Fruit fly (Drosophila melanogaster) whole organism, embryonic: ENCODE results near the gene GCS2beta.

Source experiments
- Ada2b ChIP-seq: fragments of 200-800 bp; sonication (Bioruptor generic); IDR thresholded peaks from 2 replicates; pipeline ENCODE4 v1.3.6; 2022; ENCODE audit warnings: missing biosample characterization, missing genetic modification characterization
- Adf1 ChIP-seq: fragments of 200-800 bp; sonication (Bioruptor generic); IDR thresholded peaks from 2 replicates; pipeline ENCODE4 v1.3.6; 2022; ENCODE audit warnings: missing biosample characterization, missing genetic modification characterization
- Aef1 ChIP-seq: fragments of 200-800 bp; sonication (Bioruptor generic); IDR thresholded peaks from 3 replicates; pipeline ENCODE4 v1.3.6; 2022; ENCODE audit warnings: missing biosample characterization, missing genetic modification characterization
- Bgb ChIP-seq: fragments of 200-800 bp; sonication (Bioruptor generic); IDR thresholded peaks from 2 replicates; pipeline ENCODE4 v1.3.6; 2022; ENCODE audit warnings: missing biosample characterization, missing genetic modification characterization; ENCODE audit not compliant: partially characterized antibody
- CG11085 ChIP-seq: fragments of 200-800 bp; sonication (Bioruptor generic); IDR thresholded peaks from 2 replicates; pipeline ENCODE4 v1.3.6; 2022; ENCODE audit warnings: missing biosample characterization, missing genetic modification characterization
- CG1233 ChIP-seq: fragments of 200-800 bp; sonication (Bioruptor generic); optimal IDR thresholded peaks from 4 replicates; lab custom pipeline; 2018; ENCODE audit warnings: missing biosample characterization, mild to moderate bottlenecking, missing genetic modification characterization
- CG12744 ChIP-seq: fragments of 200-800 bp; sonication (Bioruptor generic); optimal IDR thresholded peaks from 2 replicates; lab custom pipeline; 2016; ENCODE audit warnings: missing biosample characterization, missing genetic modification characterization
- CG13123 ChIP-seq: fragments of 200-800 bp; sonication (Bioruptor generic); optimal IDR thresholded peaks from 2 replicates; lab custom pipeline; 2016; ENCODE audit warnings: missing biosample characterization, missing genetic modification characterization
- CG15269 ChIP-seq: fragments of 200-800 bp; sonication (Bioruptor generic); optimal IDR thresholded peaks from 2 replicates; lab custom pipeline; 2018; ENCODE audit warnings: missing biosample characterization, mild to moderate bottlenecking, missing genetic modification characterization, moderate library complexity
- CG1602 ChIP-seq: fragments of 200-800 bp; sonication (Bioruptor generic); optimal IDR thresholded peaks from 3 replicates; lab custom pipeline; 2016; ENCODE audit warnings: missing biosample characterization, missing genetic modification characterization
- CG3847 ChIP-seq: fragments of 200-800 bp; sonication (Bioruptor generic); IDR thresholded peaks from 2 replicates; pipeline ENCODE4 v1.3.6; 2022; ENCODE audit warnings: missing biosample characterization, missing genetic modification characterization
- CG4282 ChIP-seq: fragments of 200-800 bp; sonication (Bioruptor generic); optimal IDR thresholded peaks from 2 replicates; lab custom pipeline; 2016; ENCODE audit warnings: missing biosample characterization, missing genetic modification characterization
- CG4617 ChIP-seq: fragments of 200-800 bp; sonication (Bioruptor generic); optimal IDR thresholded peaks from 3 replicates; lab custom pipeline; 2016; ENCODE audit warnings: missing biosample characterization, missing genetic modification characterization, borderline replicate concordance
- CG6854 ChIP-seq: fragments of 200-800 bp; sonication (Bioruptor generic); optimal IDR thresholded peaks from 3 replicates; lab custom pipeline; 2017; ENCODE audit warnings: missing biosample characterization, mild to moderate bottlenecking, missing genetic modification characterization
- D ChIP-seq, 2 experiments: fragments of 200-800 bp in 1 of 2; fragments of >200 bp in 1 of 2; sonication (Bioruptor generic) in 1 of 2; optimal IDR thresholded peaks; 2 replicates in 1 of 2; 3 replicates in 1 of 2; lab custom pipeline; 2017; ENCODE audit warnings: mild to moderate bottlenecking in 1 of 2, missing biosample characterization in 1 of 2, missing genetic modification characterization in 1 of 2, missing genetic modification reagents in 1 of 2
- Dek ChIP-seq: fragments of 200-800 bp; sonication (Bioruptor generic); optimal IDR thresholded peaks from 3 replicates; lab custom pipeline; 2019; ENCODE audit warnings: missing biosample characterization, mild to moderate bottlenecking, missing genetic modification characterization, moderate library complexity
- Dfd ChIP-seq, 2 experiments: fragments of >200 bp; optimal IDR thresholded peaks; 2 replicates each; lab custom pipeline; 2017; ENCODE audit warnings: missing biosample characterization in 2 of 2, missing genetic modification characterization in 2 of 2
- Doc3 ChIP-seq: fragments of 200-800 bp; sonication (Bioruptor generic); IDR thresholded peaks from 3 replicates; pipeline ENCODE4 v1.3.6; 2022; ENCODE audit warnings: missing biosample characterization, missing genetic modification characterization; ENCODE audit not compliant: partially characterized antibody
- Dp ChIP-seq: fragments of 200-800 bp; sonication (Bioruptor generic); optimal IDR thresholded peaks from 2 replicates; lab custom pipeline; 2018; ENCODE audit warnings: missing biosample characterization, mild to moderate bottlenecking, missing genetic modification characterization, moderate library complexity
- E2f2 ChIP-seq: fragments of 200-800 bp; sonication (Bioruptor generic); IDR thresholded peaks from 2 replicates; pipeline ENCODE4 v1.3.6; 2022; ENCODE audit warnings: missing biosample characterization, missing genetic modification characterization
- Fer1 ChIP-seq: fragments of 200-800 bp; sonication (Bioruptor generic); optimal IDR thresholded peaks from 2 replicates; lab custom pipeline; 2017; ENCODE audit warnings: missing biosample characterization, mild to moderate bottlenecking, missing genetic modification characterization
- Gug ChIP-seq: fragments of 200-800 bp; sonication (Bioruptor generic); IDR thresholded peaks from 4 replicates; pipeline ENCODE4 v1.3.6; 2022; ENCODE audit warnings: missing biosample characterization, missing genetic modification characterization
- H15 ChIP-seq: fragments of 200-800 bp; sonication (Bioruptor generic); IDR thresholded peaks from 3 replicates; pipeline ENCODE4 v1.3.6; 2022; ENCODE audit warnings: missing biosample characterization, missing genetic modification characterization
- Hand ChIP-seq: fragments of 200-800 bp; sonication (Bioruptor generic); optimal IDR thresholded peaks from 2 replicates; lab custom pipeline; 2017; ENCODE audit warnings: mild to moderate bottlenecking, missing biosample characterization, missing genetic modification reagents, missing genetic modification characterization
- Hey ChIP-seq: fragments of 200-800 bp; sonication (Bioruptor generic); optimal IDR thresholded peaks from 3 replicates; lab custom pipeline; 2018; ENCODE audit warnings: missing biosample characterization, mild to moderate bottlenecking, missing genetic modification characterization
- Hr78 ChIP-seq, 2 experiments: fragments of 200-800 bp in 1 of 2; fragments of >200 bp in 1 of 2; sonication (Bioruptor generic) in 1 of 2; optimal IDR thresholded peaks; 2 replicates each; lab custom pipeline; 2017 to 2019; ENCODE audit warnings: missing biosample characterization in 2 of 2, missing genetic modification characterization in 2 of 2, mild to moderate bottlenecking in 1 of 2, moderate library complexity in 1 of 2
- Mad ChIP-seq: fragments of 200-800 bp; sonication (Bioruptor generic); optimal IDR thresholded peaks from 2 replicates; lab custom pipeline; 2016; ENCODE audit warnings: missing biosample characterization, missing genetic modification characterization
- Opbp ChIP-seq: fragments of 200-800 bp; sonication (Bioruptor generic); IDR thresholded peaks from 3 replicates; pipeline ENCODE4 v1.3.6; 2022; ENCODE audit warnings: missing biosample characterization, missing genetic modification characterization; ENCODE audit not compliant: partially characterized antibody
- Poxn ChIP-seq: fragments of 200-800 bp; sonication (Bioruptor generic); IDR thresholded peaks from 2 replicates; pipeline ENCODE4 v1.3.6; 2022; ENCODE audit warnings: missing biosample characterization, missing genetic modification characterization
- Six4 ChIP-seq: fragments of 200-800 bp; sonication (Bioruptor generic); optimal IDR thresholded peaks from 2 replicates; lab custom pipeline; 2016; ENCODE audit warnings: missing biosample characterization, missing genetic modification characterization
- Sry-β ChIP-seq: fragments of 200-800 bp; sonication (Bioruptor generic); optimal IDR thresholded peaks from 2 replicates; lab custom pipeline; 2018; ENCODE audit warnings: missing biosample characterization, mild to moderate bottlenecking, missing genetic modification characterization, moderate library complexity
- ap ChIP-seq: fragments of 200-800 bp; sonication (Bioruptor generic); IDR thresholded peaks from 2 replicates; pipeline ENCODE4 v1.3.6; 2022; ENCODE audit warnings: missing biosample characterization, missing genetic modification characterization
- bowl ChIP-seq: fragments of 200-800 bp; sonication (Bioruptor generic); IDR thresholded peaks from 2 replicates; pipeline ENCODE4 v1.3.6; 2022; ENCODE audit warnings: missing biosample characterization, missing genetic modification characterization
- chinmo ChIP-seq: fragments of 200-800 bp; sonication (Bioruptor generic); IDR thresholded peaks from 4 replicates; pipeline ENCODE4 v1.3.6; 2022; ENCODE audit warnings: missing biosample characterization, missing genetic modification characterization; ENCODE audit not compliant: partially characterized antibody
- ci ChIP-seq: fragments of 200-800 bp; sonication (Bioruptor generic); IDR thresholded peaks from 3 replicates; pipeline ENCODE4 v1.3.6; 2022; ENCODE audit warnings: missing biosample characterization, missing genetic modification characterization
- crol ChIP-seq: fragments of 200-800 bp; sonication (Bioruptor generic); IDR thresholded peaks from 2 replicates; pipeline ENCODE4 v1.3.6; 2022; ENCODE audit warnings: missing biosample characterization, missing genetic modification characterization
- danr ChIP-seq: fragments of 200-800 bp; sonication (Bioruptor generic); IDR thresholded peaks from 2 replicates; pipeline ENCODE4 v1.3.6; 2022; ENCODE audit warnings: missing biosample characterization, missing genetic modification characterization
- ewg ChIP-seq: fragments of 200-800 bp; sonication (Bioruptor generic); optimal IDR thresholded peaks from 3 replicates; lab custom pipeline; 2017; ENCODE audit warnings: mild to moderate bottlenecking, missing biosample characterization, missing genetic modification reagents, missing genetic modification characterization
- gt ChIP-seq: fragments of 200-800 bp; sonication (Bioruptor generic); IDR thresholded peaks from 2 replicates; pipeline ENCODE4 v1.3.6; 2022; ENCODE audit warnings: missing biosample characterization, missing genetic modification characterization
- ham ChIP-seq: fragments of 200-800 bp; sonication (Bioruptor generic); IDR thresholded peaks from 2 replicates; pipeline ENCODE4 v1.3.6; 2022; ENCODE audit warnings: missing biosample characterization, missing genetic modification characterization
- oc ChIP-seq: fragments of 200-800 bp; sonication (Bioruptor generic); optimal IDR thresholded peaks from 2 replicates; lab custom pipeline; 2018; ENCODE audit warnings: missing biosample characterization, mild to moderate bottlenecking, missing genetic modification characterization, moderate library complexity
- onecut ChIP-seq: fragments of 200-800 bp; sonication (Bioruptor generic); IDR thresholded peaks from 2 replicates; pipeline ENCODE4 v1.3.6; 2022; ENCODE audit warnings: missing biosample characterization, missing genetic modification characterization
- salm ChIP-seq: fragments of 200-800 bp; sonication (Bioruptor generic); optimal IDR thresholded peaks from 2 replicates; lab custom pipeline; 2018; ENCODE audit warnings: missing biosample characterization, mild to moderate bottlenecking, missing genetic modification characterization
- sd ChIP-seq: fragments of 200-800 bp; sonication (Bioruptor generic); optimal IDR thresholded peaks from 3 replicates; lab custom pipeline; 2018; ENCODE audit warnings: missing biosample characterization, mild to moderate bottlenecking, missing genetic modification characterization, moderate library complexity
- so ChIP-seq: fragments of 200-800 bp; sonication (Bioruptor generic); IDR thresholded peaks from 3 replicates; pipeline ENCODE4 v1.3.6; 2022; ENCODE audit warnings: missing biosample characterization, missing genetic modification characterization
- sr ChIP-seq: fragments of 200-800 bp; sonication (Bioruptor generic); IDR thresholded peaks from 3 replicates; pipeline ENCODE4 v1.3.6; 2022; ENCODE audit warnings: missing biosample characterization, missing genetic modification characterization
- tna ChIP-seq: fragments of 200-800 bp; sonication (Bioruptor generic); IDR thresholded peaks from 2 replicates; pipeline ENCODE4 v1.3.6; 2022; ENCODE audit warnings: missing biosample characterization, missing genetic modification characterization; ENCODE audit not compliant: partially characterized antibody
- yki ChIP-seq: fragments of >200 bp; optimal IDR thresholded peaks from 3 replicates; lab custom pipeline; 2018
- zf30C ChIP-seq: fragments of 200-800 bp; sonication (Bioruptor generic); optimal IDR thresholded peaks from 3 replicates; lab custom pipeline; 2018; ENCODE audit warnings: missing biosample characterization, mild to moderate bottlenecking, missing genetic modification characterization

GCS2beta gene

DNA sequence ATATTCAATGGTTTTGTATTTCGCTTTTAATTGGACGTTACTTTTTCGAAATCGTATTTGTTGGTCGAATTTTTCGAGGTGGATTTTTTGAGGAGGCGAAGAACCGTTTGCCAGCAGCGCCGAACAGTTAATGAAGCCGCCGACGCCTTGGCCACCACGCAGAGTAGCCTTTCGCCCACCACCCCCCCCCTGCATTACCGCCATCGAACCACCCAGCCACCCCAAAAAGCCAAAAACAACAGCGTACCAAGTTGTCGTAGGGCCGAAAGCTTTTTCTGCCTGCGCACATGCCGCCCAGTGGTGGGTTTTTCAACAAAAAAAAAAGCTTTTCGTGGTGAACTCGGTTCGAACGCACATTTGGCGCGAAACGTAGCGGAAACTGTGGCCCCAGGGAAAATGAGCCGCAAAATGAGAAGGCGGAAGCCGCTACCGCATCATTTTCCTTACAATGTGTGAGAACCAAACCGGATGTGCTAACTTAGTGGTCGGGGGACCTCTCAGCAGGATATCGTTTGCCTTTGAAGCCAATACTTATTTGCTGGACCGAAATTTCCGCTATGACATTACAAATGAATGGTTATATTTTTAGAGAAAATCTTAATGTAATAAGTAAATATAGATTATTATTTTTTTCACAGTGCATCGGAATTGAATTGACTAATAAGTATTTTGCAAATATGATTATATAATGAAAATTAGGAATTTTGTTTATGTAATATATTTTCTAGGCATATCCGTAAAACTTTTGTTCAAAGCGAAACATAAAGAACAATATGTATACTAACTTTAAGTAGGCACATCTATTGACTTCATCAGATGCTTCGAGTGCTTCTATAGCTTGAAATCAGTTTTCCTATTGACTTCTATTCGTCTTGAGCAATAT is 50.8 kb downstream of the GCS2beta start, which contains the start of the genes Dif and CG5043:
Gene Dif, minus strand, starts transcription at position 132 of the 883 bp plus-strand sequence.
Gene CG5043, plus strand, starts transcription at position 833 of the 883 bp plus-strand sequence.
- no peak for TF ChIP-seq Sry-β (GFP tag; lab: Kevin White, UChicago)
- TF ChIP-seq sd (tag; lab: Kevin White, UChicago) = no peak
- TF ChIP-seq Hr78 (GFP tag; optimal IDR thresholded peaks at IDR 0.05; lab: Kevin White, UChicago) = no peak
- no peak for TF ChIP-seq ham (GFP tag; lab: Robert Waterston, UW)
- peak; percentile 55; the same call in 1 of the 2 replicates for TF ChIP-seq Adf1
- no peak for TF ChIP-seq Fer1 (GFP tag; lab: Kevin White, UChicago)
- no peak for TF ChIP-seq yki (lab: Kevin White, UChicago)
- peak; percentile 1 for TF ChIP-seq Hand
- no peak for TF ChIP-seq Six4
- 0 out of 3 replicates have a peak, but pooled peaks have one; percentile 18 for TF ChIP-seq Opbp
- TF ChIP-seq Dfd (GFP tag; optimal IDR thresholded peaks at IDR 0.05; lab: Kevin White, UChicago) = no peak
- TF ChIP-seq ci = no peak
- TF ChIP-seq sr (GFP tag; lab: Robert Waterston, UW) = no peak
- peak; percentile 66 for TF ChIP-seq Aef1 (GFP tag; lab: Robert Waterston, UW)
- TF ChIP-seq CG15269 (tag; lab: Kevin White, UChicago) = no peak
- TF ChIP-seq oc (tag; lab: Kevin White, UChicago) = no peak
- no peak for TF ChIP-seq H15
- no peak; the same call in 1 of the 2 replicates for TF ChIP-seq bowl (GFP tag; lab: Robert Waterston, UW)
- no peak for TF ChIP-seq CG11085
- no peak for TF ChIP-seq Poxn (GFP tag; lab: Robert Waterston, UW)
- no peak for TF ChIP-seq CG3847 (GFP tag; lab: Robert Waterston, UW)
- TF ChIP-seq danr (GFP tag; lab: Robert Waterston, UW) = no peak
- TF ChIP-seq salm (tag; lab: Kevin White, UChicago) = no peak
- no peak for TF ChIP-seq zf30C
- no peak for TF ChIP-seq Gug (GFP tag; lab: Robert Waterston, UW)
- no peak for TF ChIP-seq CG6854 (GFP tag; lab: Kevin White, UChicago)
- no peak for TF ChIP-seq Hey (tag; lab: Kevin White, UChicago)
- TF ChIP-seq Dp (GFP tag; lab: Kevin White, UChicago) = peak; percentile 73
- TF ChIP-seq ap (GFP tag; lab: Robert Waterston, UW) = no peak
- TF ChIP-seq tna (GFP tag; lab: Robert Waterston, UW) = no peak
- no peak for TF ChIP-seq CG4617 (GFP tag; lab: Kevin White, UChicago)
- no peak for TF ChIP-seq Mad (GFP tag; lab: Kevin White, UChicago)
- TF ChIP-seq CG13123 = no peak
- TF ChIP-seq Doc3 = no peak
- TF ChIP-seq chinmo (GFP tag; lab: Robert Waterston, UW) = peak; percentile 81; the same call in 1 of the 4 replicates
- TF ChIP-seq CG1602 (GFP tag; lab: Kevin White, UChicago) = no peak
- TF ChIP-seq so (GFP tag; lab: Robert Waterston, UW) = no peak
- TF ChIP-seq crol = peak; percentile 90
- no peak for TF ChIP-seq Ada2b
- TF ChIP-seq D (optimal IDR thresholded peaks at IDR 0.05; lab: Kevin White, UChicago) = no peak
- TF ChIP-seq D (GFP tag; optimal IDR thresholded peaks at IDR 0.05; lab: Kevin White, UChicago) = no peak
- TF ChIP-seq gt (GFP tag; lab: Robert Waterston, UW) = no peak
- TF ChIP-seq E2f2 (GFP tag; lab: Robert Waterston, UW) = peak; percentile 86
- peak; percentile 60 for TF ChIP-seq ewg (GFP tag; lab: Kevin White, UChicago)
- TF ChIP-seq CG1233 (GFP tag; lab: Kevin White, UChicago) = peak; percentile 7
- TF ChIP-seq Bgb = peak; percentile 48; the same call in 1 of the 2 replicates
- no peak for TF ChIP-seq Dek (tag; lab: Kevin White, UChicago)
- TF ChIP-seq onecut (GFP tag; lab: Robert Waterston, UW) = no peak
- no peak for TF ChIP-seq CG4282
- no peak for TF ChIP-seq CG12744 (GFP tag; lab: Kevin White, UChicago)
